Worm (Caenorhabditis elegans) whole organism, young adult: ENCODE measurements around the gene M195.2.

Experiments
- C17E4.6 ChIP-seq: fragments of 200-800 bp; sonication (Bioruptor generic); IDR thresholded peaks from 2 replicates; pipeline ENCODE4 v1.3.6; 2022; ENCODE audit warnings: missing genetic modification reagents, missing genetic modification characterization, missing compliant biosample characterization
- F10E7.11 ChIP-seq: sonication (generic microtip); optimal IDR thresholded peaks from 2 replicates; lab custom pipeline; 2017; ENCODE audit warnings: mild to moderate bottlenecking, missing genetic modification characterization, moderate library complexity, missing compliant biosample characterization
- F22D6.2 ChIP-seq: sonication (generic microtip); optimal IDR thresholded peaks from 2 replicates; lab custom pipeline; 2016; ENCODE audit warnings: mild to moderate bottlenecking, missing genetic modification characterization, missing compliant biosample characterization
- F57A8.1 ChIP-seq: fragments of 200-800 bp; sonication (Bioruptor generic); optimal IDR thresholded peaks from 2 replicates; lab custom pipeline; 2018; ENCODE audit warnings: mild to moderate bottlenecking, missing genetic modification characterization, moderate library complexity, missing compliant biosample characterization
- T26A5.8 ChIP-seq: sonication (generic microtip); optimal IDR thresholded peaks from 2 replicates; lab custom pipeline; 2016; ENCODE audit warnings: missing genetic modification characterization, missing compliant biosample characterization
- Y53F4B.3 ChIP-seq: fragments of 200-800 bp; sonication (Bioruptor generic); IDR thresholded peaks from 2 replicates; pipeline ENCODE4 v1.3.6; 2022; ENCODE audit warnings: missing genetic modification reagents, missing genetic modification characterization, missing compliant biosample characterization
- Y56A3A.18 ChIP-seq: fragments of 200-800 bp; sonication (Bioruptor generic); IDR thresholded peaks from 2 replicates; pipeline ENCODE4 v1.3.6; 2022; ENCODE audit warnings: missing genetic modification reagents, missing genetic modification characterization, missing compliant biosample characterization
- Y67H2A.10 ChIP-seq: fragments of 200-800 bp; sonication (Bioruptor generic); conservative IDR thresholded peaks from 2 replicates; pipeline ENCODE4 v1.3.6; 2022; ENCODE audit warnings: missing genetic modification reagents, missing genetic modification characterization, missing compliant biosample characterization
- Y79H2A.3 ChIP-seq: fragments of 200-800 bp; sonication (Bioruptor generic); conservative IDR thresholded peaks from 2 replicates; pipeline ENCODE4 v1.3.6; 2022; ENCODE audit warnings: missing genetic modification reagents, missing genetic modification characterization, missing compliant biosample characterization
- Y95B8A.8 ChIP-seq: fragments of 200-800 bp; sonication (Bioruptor generic); IDR thresholded peaks from 2 replicates; pipeline ENCODE4 v1.3.6; 2022; ENCODE audit warnings: missing genetic modification reagents, missing genetic modification characterization, missing compliant biosample characterization
- aptf-2 ChIP-seq: fragments of 200-800 bp; sonication (Bioruptor generic); conservative IDR thresholded peaks from 2 replicates; pipeline ENCODE4 v1.3.6; 2022; ENCODE audit warnings: missing genetic modification reagents, missing genetic modification characterization, missing compliant biosample characterization
- atf-7 ChIP-seq: sonication (generic microtip); optimal IDR thresholded peaks from 2 replicates; lab custom pipeline; 2017; ENCODE audit warnings: mild to moderate bottlenecking, missing genetic modification characterization, missing compliant biosample characterization
- ccch-3 ChIP-seq: fragments of 200-800 bp; sonication (Bioruptor generic); optimal IDR thresholded peaks from 2 replicates; lab custom pipeline; 2018; ENCODE audit warnings: mild to moderate bottlenecking, missing genetic modification characterization, missing compliant biosample characterization
- cebp-1 ChIP-seq, 2 experiments: fragments of 200-800 bp in 1 of 2; sonication (Bioruptor generic) in 1 of 2; sonication (generic microtip) in 1 of 2; IDR thresholded peaks in 1 of 2; optimal IDR thresholded peaks in 1 of 2; 2 replicates each; pipeline versions ENCODE4 v1.3.6 to Lab custom; 2017 to 2022; ENCODE audit warnings: missing compliant biosample characterization in 2 of 2, missing genetic modification characterization in 2 of 2, mild to moderate bottlenecking in 1 of 2, missing genetic modification reagents in 1 of 2, moderate library complexity in 1 of 2
- cebp-2 ChIP-seq: fragments of 200-800 bp; sonication (Bioruptor generic); IDR thresholded peaks from 2 replicates; pipeline ENCODE4 v1.3.6; 2022; ENCODE audit warnings: missing genetic modification characterization, missing compliant biosample characterization
- ceh-100 ChIP-seq: fragments of 200-800 bp; sonication (Bioruptor generic); IDR thresholded peaks from 2 replicates; pipeline ENCODE4 v1.3.6; 2022; ENCODE audit warnings: missing genetic modification reagents, missing genetic modification characterization, missing compliant biosample characterization
- dox-1 ChIP-seq: fragments of 200-800 bp; sonication (Bioruptor generic); IDR thresholded peaks from 2 replicates; pipeline ENCODE4 v1.3.6; 2022; ENCODE audit warnings: missing genetic modification reagents, missing genetic modification characterization, missing compliant biosample characterization
- dpff-1 ChIP-seq: sonication (generic microtip); optimal IDR thresholded peaks from 2 replicates; lab custom pipeline; 2017; ENCODE audit warnings: mild to moderate bottlenecking, missing genetic modification characterization, missing compliant biosample characterization
- efl-1 ChIP-seq: fragments of 150-350 bp; optimal IDR thresholded peaks from 2 replicates; lab custom pipeline; 2014; ENCODE audit warnings: missing biosample characterization, missing genetic modification reagents, missing genetic modification characterization
- egl-44 ChIP-seq: fragments of 200-800 bp; sonication (Bioruptor generic); IDR thresholded peaks from 2 replicates; pipeline ENCODE4 v1.3.6; 2022; ENCODE audit warnings: missing genetic modification reagents, missing genetic modification characterization, missing compliant biosample characterization
- ets-4 ChIP-seq: fragments of 200-800 bp; sonication (Bioruptor generic); optimal IDR thresholded peaks from 2 replicates; lab custom pipeline; 2018; ENCODE audit warnings: mild to moderate bottlenecking, missing genetic modification characterization, missing compliant biosample characterization
- hlh-12 ChIP-seq: sonication (generic microtip); optimal IDR thresholded peaks from 2 replicates; lab custom pipeline; 2016; ENCODE audit warnings: missing genetic modification characterization, missing compliant biosample characterization
- lag-1 ChIP-seq: fragments of 200-800 bp; sonication (Bioruptor generic); IDR thresholded peaks from 2 replicates; pipeline ENCODE4 v1.3.6; 2022; ENCODE audit warnings: missing genetic modification reagents, missing genetic modification characterization, missing compliant biosample characterization
- lin-26 ChIP-seq: fragments of 200-800 bp; sonication (Bioruptor generic); IDR thresholded peaks from 2 replicates; pipeline ENCODE4 v1.3.6; 2022; ENCODE audit warnings: missing genetic modification reagents, missing genetic modification characterization, missing compliant biosample characterization
- lin-35 ChIP-seq, 3 experiments: fragments of 150-350 bp in 2 of 3; sonication (generic microtip) in 1 of 3; optimal IDR thresholded peaks; 2 replicates each; lab custom pipeline; 2014 to 2018; ENCODE audit warnings: missing biosample characterization in 3 of 3, missing genetic modification characterization in 3 of 3, missing genetic modification reagents in 3 of 3
- lin-40 ChIP-seq: sonication (generic microtip); optimal IDR thresholded peaks from 2 replicates; lab custom pipeline; 2016; ENCODE audit warnings: missing genetic modification characterization, mild to moderate bottlenecking, missing compliant biosample characterization, missing genotype, missing genetic modification reagents
- lir-1 ChIP-seq: fragments of 200-800 bp; sonication (Bioruptor generic); conservative IDR thresholded peaks from 2 replicates; pipeline ENCODE4 v1.3.6; 2022; ENCODE audit warnings: missing genetic modification reagents, missing genetic modification characterization, missing compliant biosample characterization
- lsl-1 ChIP-seq: fragments of 200-800 bp; sonication (Bioruptor generic); optimal IDR thresholded peaks from 2 replicates; lab custom pipeline; 2018; ENCODE audit warnings: mild to moderate bottlenecking, missing genetic modification characterization, moderate library complexity, missing compliant biosample characterization
- madf-10 ChIP-seq: sonication (generic microtip); optimal IDR thresholded peaks from 2 replicates; lab custom pipeline; 2016; ENCODE audit warnings: mild to moderate bottlenecking, missing genetic modification characterization, missing compliant biosample characterization
- madf-6 ChIP-seq: fragments of 200-800 bp; sonication (Bioruptor generic); IDR thresholded peaks from 2 replicates; pipeline ENCODE4 v1.3.6; 2022; ENCODE audit warnings: missing genetic modification reagents, missing genetic modification characterization, missing compliant biosample characterization
- nfya-1 ChIP-seq: sonication (generic microtip); optimal IDR thresholded peaks from 2 replicates; lab custom pipeline; 2017; ENCODE audit warnings: antibody characterized with exemption, missing compliant biosample characterization, missing genetic modification characterization, borderline replicate concordance; ENCODE audit not compliant: insufficient read depth
- nhr-80 ChIP-seq: sonication (generic microtip); optimal IDR thresholded peaks from 2 replicates; lab custom pipeline; 2016; ENCODE audit warnings: missing genetic modification characterization, missing compliant biosample characterization
- sdz-38 ChIP-seq: sonication (generic microtip); optimal IDR thresholded peaks from 2 replicates; lab custom pipeline; 2016; ENCODE audit warnings: missing genotype, missing genetic modification characterization, missing compliant biosample characterization
- snpc-1.3 ChIP-seq: sonication (generic microtip); optimal IDR thresholded peaks from 2 replicates; lab custom pipeline; 2017; ENCODE audit warnings: missing genetic modification characterization, mild to moderate bottlenecking, missing compliant biosample characterization, antibody characterized with exemption, moderate library complexity, missing genotype, missing genetic modification reagents; ENCODE audit not compliant: insufficient read depth
- snpc-3.4 ChIP-seq: sonication (generic microtip); optimal IDR thresholded peaks from 2 replicates; lab custom pipeline; 2017; ENCODE audit warnings: missing genetic modification characterization, mild to moderate bottlenecking, missing compliant biosample characterization, antibody characterized with exemption, moderate library complexity, missing genotype, missing genetic modification reagents
- unc-130 ChIP-seq: sonication (generic microtip); optimal IDR thresholded peaks from 2 replicates; lab custom pipeline; 2016; ENCODE audit warnings: missing genetic modification reagents, missing genetic modification characterization, missing compliant biosample characterization
- xnd-1 ChIP-seq: sonication (generic microtip); optimal IDR thresholded peaks from 2 replicates; lab custom pipeline; 2016; ENCODE audit warnings: missing genotype, missing genetic modification reagents, missing genetic modification characterization, missing compliant biosample characterization
- zfh-2 ChIP-seq: fragments of 200-800 bp; sonication (Bioruptor generic); conservative IDR thresholded peaks from 2 replicates; pipeline ENCODE4 v1.3.6; 2022; ENCODE audit warnings: missing genetic modification reagents, missing genetic modification characterization, missing compliant biosample characterization
- ztf-25 ChIP-seq: fragments of 200-800 bp; sonication (Bioruptor generic); IDR thresholded peaks from 2 replicates; pipeline ENCODE4 v1.3.6; 2022; ENCODE audit warnings: missing genetic modification reagents, missing genetic modification characterization, missing compliant biosample characterization
- ztf-6 ChIP-seq: fragments of 200-800 bp; sonication (Bioruptor generic); IDR thresholded peaks from 2 replicates; pipeline ENCODE4 v1.3.6; 2022; ENCODE audit warnings: missing genetic modification reagents, missing genetic modification characterization, missing compliant biosample characterization

M195.2 gene

DNA sequence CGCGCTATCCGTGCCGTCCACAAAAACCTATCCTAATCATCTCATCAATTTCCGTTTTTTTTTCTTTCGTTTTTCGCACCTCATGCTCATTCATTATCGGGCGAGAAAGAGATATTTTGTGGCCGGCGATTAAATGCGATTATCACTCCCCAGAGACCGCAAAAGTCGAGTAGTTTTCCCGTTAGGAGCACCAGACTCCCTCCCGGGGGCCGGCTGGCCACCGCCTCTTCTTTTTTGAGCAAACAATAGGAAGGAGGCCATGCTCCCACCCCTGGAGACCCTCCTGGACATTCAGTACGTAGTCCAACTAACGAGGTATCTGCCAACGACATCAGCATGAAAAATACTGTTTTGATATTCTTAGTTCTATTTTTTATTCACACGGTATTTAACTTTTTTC is at the start of gene M195.2:
TSS of gene M195.2 (plus strand) at position 301 of the 400 bp plus-strand sequence.
- TF ChIP-seq aptf-2 (no peak), lsl-1 (no peak)

ce11 chrII:8311484-8311883 is 49.1 kb upstream of the M195.2 start:
- no peak for TF ChIP-seq lir-1 (GFP tag; lab: Robert Waterston, UW)
- no peak for TF ChIP-seq lag-1 (GFP tag; lab: Robert Waterston, UW)
- TF ChIP-seq F22D6.2: no peak
- TF ChIP-seq cebp-2 (GFP tag; lab: Robert Waterston, UW): no peak
- no peak for TF ChIP-seq dpff-1 (tag; lab: Kevin White, UChicago)
- TF ChIP-seq Y95B8A.8 (GFP tag; lab: Robert Waterston, UW): no peak
- TF ChIP-seq unc-130 (GFP tag; lab: Kevin White, UChicago): no peak

DNA sequence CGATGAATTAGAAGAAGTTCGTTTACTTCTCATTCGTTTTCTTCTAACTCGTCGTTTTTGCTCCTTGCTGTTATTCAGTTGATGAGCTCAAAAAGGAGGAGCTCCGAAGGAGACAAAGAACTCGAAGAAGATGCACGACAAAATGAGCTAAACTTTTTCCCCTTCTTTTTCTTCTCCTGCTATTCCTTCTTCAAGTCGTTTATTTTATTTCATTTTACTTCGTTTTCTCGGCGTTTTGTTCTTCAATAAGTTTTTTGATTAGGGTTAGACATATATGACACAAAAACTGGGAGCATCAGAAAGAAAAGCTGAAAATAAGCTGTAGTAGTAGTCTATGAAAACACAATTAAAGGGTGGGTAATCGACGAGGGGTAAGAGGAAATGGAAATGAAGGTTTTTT is 48.5 kb upstream of the M195.2 start:
- TF ChIP-seq lin-35 (GFP tag; optimal IDR thresholded peaks at IDR 0.05; lab: Kevin White, UChicago) (no peak), madf-6 (GFP tag; lab: Robert Waterston, UW) (no peak), ztf-25 (GFP tag; lab: Robert Waterston, UW) (no peak)

DNA sequence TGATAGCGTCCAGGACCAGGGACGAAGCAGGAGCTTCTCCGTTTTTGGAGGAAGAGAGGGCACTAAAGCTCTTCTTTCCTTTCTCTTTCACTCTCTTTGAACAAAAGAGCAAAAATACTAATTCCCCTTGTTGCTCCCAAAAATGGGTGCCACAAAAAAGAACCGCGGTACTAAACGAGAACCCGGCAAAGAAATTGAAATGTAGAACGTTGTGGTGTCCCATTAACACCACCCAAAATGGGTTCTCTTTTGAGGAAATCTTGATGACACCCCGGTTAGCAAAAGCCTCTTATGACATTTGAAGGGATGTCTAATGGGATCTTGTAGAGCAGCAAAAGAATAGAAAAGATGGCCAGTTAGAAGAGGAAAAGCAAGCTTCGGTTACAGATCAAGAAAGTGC is 45.8 kb upstream of the M195.2 start:
- TF ChIP-seq Y67H2A.10 (no peak), ets-4 (GFP tag; lab: Kevin White, UChicago) (no peak), F57A8.1 (GFP tag; lab: Kevin White, UChicago) (no peak), Y53F4B.3 (GFP tag; lab: Robert Waterston, UW) (no peak), ceh-100 (GFP tag; lab: Robert Waterston, UW) (no peak), Y79H2A.3 (no peak), snpc-1.3 (tag; lab: Kevin White, UChicago) (no peak), zfh-2 (GFP tag; lab: Robert Waterston, UW) (no peak), aptf-2 (no peak), nfya-1 (no peak), hlh-12 (tag; lab: Kevin White, UChicago) (no peak), egl-44 (GFP tag; lab: Robert Waterston, UW) (no peak), F10E7.11 (tag; lab: Kevin White, UChicago) (no peak), lin-40 (no peak), Y56A3A.18 (GFP tag; lab: Robert Waterston, UW) (no peak), ccch-3 (GFP tag; lab: Kevin White, UChicago) (no peak)

DNA sequence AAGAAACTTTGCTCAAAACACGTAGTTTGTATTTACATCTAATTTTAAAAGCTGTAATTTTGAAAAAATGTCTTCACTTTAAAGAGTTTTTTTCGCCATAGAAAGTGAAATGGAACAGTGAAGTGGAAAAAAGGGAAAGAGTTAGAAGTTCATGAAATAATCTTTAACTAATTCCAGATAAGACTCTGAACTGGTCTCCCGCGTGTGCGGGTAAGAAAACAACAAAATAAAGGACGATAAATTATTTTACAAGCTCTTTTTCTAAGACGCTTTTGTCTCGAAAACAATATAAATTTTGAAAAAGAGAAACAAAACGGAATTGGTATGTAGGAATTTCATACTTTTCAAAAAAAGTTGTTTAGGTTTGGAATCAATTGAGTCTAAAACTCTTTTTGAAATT is 43.9 kb upstream of the M195.2 start:
- TF ChIP-seq efl-1 (GFP tag; lab: Kevin White, UChicago) (no peak), sdz-38 (no peak), snpc-3.4 (tag; lab: Kevin White, UChicago) (no peak), lin-26 (GFP tag; lab: Robert Waterston, UW) (no peak), atf-7 (tag; lab: Kevin White, UChicago) (no peak), dox-1 (GFP tag; lab: Robert Waterston, UW) (no peak), madf-6 (GFP tag; lab: Robert Waterston, UW) (no peak), ztf-6 (no peak), cebp-1 (GFP tag; IDR thresholded peaks at IDR 0.05; lab: Robert Waterston, UW) (no peak), cebp-1 (tag; optimal IDR thresholded peaks at IDR 0.05; lab: Kevin White, UChicago) (no peak), T26A5.8 (tag; lab: Kevin White, UChicago) (no peak), nhr-80 (tag; lab: Kevin White, UChicago) (no peak), C17E4.6 (GFP tag; lab: Robert Waterston, UW) (no peak), madf-10 (tag; lab: Kevin White, UChicago) (no peak), xnd-1 (no peak)
